Worm (Caenorhabditis elegans): Measurements from ENCODE around the gene col-73.
A peak's percentile ranks its signal among the peaks of the same experiment; 100 is the strongest.
"Not testable (repeated sequence)": the region's sequence is repeated elsewhere in the genome, so short reads cannot be mapped to it uniquely, and the experiment has no call there.

col-73 gene

ce11 chrII:4873029-4873428 lies at the start of gene col-73:
Gene col-73 (minus strand): TSS chrII:4873129.
- TF ChIP-seq nhr-11 (tag; optimal IDR thresholded peaks at IDR 0.05) (no peak), C04F5.9 (tag; optimal IDR thresholded peaks at IDR 0.05) (no peak), blmp-1 (tag; optimal IDR thresholded peaks at IDR 0.05) (no peak)

- TF ChIP-seq elt-3 (tag; optimal IDR thresholded peaks at IDR 0.05) (peak in 1 of 6 experiments; percentile 11), egl-27 (tag; optimal IDR thresholded peaks at IDR 0.05) (no peak), egl-13 (tag; optimal IDR thresholded peaks at IDR 0.05) (no peak), zag-1 (tag; optimal IDR thresholded peaks at IDR 0.05) (no peak), elt-2 (tag; optimal IDR thresholded peaks at IDR 0.05) (peak; percentile 50), nhr-20 (tag; optimal IDR thresholded peaks at IDR 0.05) (no peak)
These were observed 47.7 kb upstream of the col-73 start for ce11 chrII:4920608-4921007.

DNA sequence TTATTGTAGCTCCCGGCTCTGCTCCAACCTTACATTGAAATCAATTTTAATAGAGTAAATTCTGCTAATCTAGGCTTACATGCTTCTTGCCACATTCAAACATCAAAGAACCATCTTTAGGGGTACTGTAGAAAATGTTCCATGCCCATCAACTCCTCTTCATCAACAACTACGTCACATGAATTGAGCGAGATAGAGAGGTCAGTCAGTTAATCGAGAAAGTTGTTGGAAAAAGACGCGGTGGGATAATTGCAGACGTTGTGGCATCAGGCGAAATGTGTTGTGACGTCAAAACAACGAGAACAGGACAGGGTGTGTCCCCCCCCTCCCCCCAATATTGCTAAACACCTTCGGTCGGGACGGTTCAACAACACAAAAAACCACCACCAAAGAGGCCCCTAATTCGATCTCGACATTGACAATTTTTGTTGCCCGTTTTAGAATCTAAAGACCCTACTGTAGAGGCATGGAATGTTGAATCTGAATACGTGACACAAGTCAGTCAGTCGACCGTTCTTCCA lies 45.6 kb upstream of the col-73 start:
- TF ChIP-seq lin-35 (GFP tag; optimal IDR thresholded peaks at IDR 0.05), result peak in 1 of 2 experiments; percentile 15
- TF ChIP-seq efl-1 (optimal IDR thresholded peaks at IDR 0.05), result no peak
- peak in 1 of 2 experiments; percentile 81 for TF ChIP-seq efl-1 (GFP tag; optimal IDR thresholded peaks at IDR 0.05 in 1 of 2)
- TF ChIP-seq grh-1 (GFP tag; IDR thresholded peaks at IDR 0.05), result peak; percentile 40
- peak; percentile 47 for TF ChIP-seq lin-14 (GFP tag; optimal IDR thresholded peaks at IDR 0.05)
- peak; percentile 10 for TF ChIP-seq tbx-2 (tag; optimal IDR thresholded peaks at IDR 0.05)
- TF ChIP-seq snpc-4 (tag; optimal IDR thresholded peaks at IDR 0.05), result no peak
- peak; percentile 11 for TF ChIP-seq unc-130 (tag; optimal IDR thresholded peaks at IDR 0.05)
- peak; percentile 93 for TF ChIP-seq nhr-85 (tag)
- TF ChIP-seq pag-3 (tag; optimal IDR thresholded peaks at IDR 0.05; ENCODE audit: borderline replicate concordance, insufficient read depth), result no peak
- no peak for TF ChIP-seq dpl-1 (GFP tag; optimal IDR thresholded peaks at IDR 0.05)
- TF ChIP-seq lir-3 (tag; optimal IDR thresholded peaks at IDR 0.05; ENCODE audit: poor library complexity), result no peak
- no peak for TF ChIP-seq sox-4 (tag; optimal IDR thresholded peaks at IDR 0.05)
- no peak for TF ChIP-seq mab-9 (GFP tag; IDR thresholded peaks at IDR 0.05)
- TF ChIP-seq ceh-82 (tag; optimal IDR thresholded peaks at IDR 0.05), result no peak
- TF ChIP-seq ama-1 (optimal IDR thresholded peaks at IDR 0.05), result no peak
- peak in 1 of 6 experiments; percentile 26 for TF ChIP-seq elt-3 (tag; optimal IDR thresholded peaks at IDR 0.05)
- TF ChIP-seq mep-1 (tag; optimal IDR thresholded peaks at IDR 0.05), result no peak
- TF ChIP-seq aly-2 (tag; optimal IDR thresholded peaks at IDR 0.05), result no peak
- no peak for TF ChIP-seq ceh-88 (GFP tag; IDR thresholded peaks at IDR 0.05)
- peak; percentile 52 for TF ChIP-seq blmp-1 (tag; optimal IDR thresholded peaks at IDR 0.05)
- peak; percentile 22 for TF ChIP-seq nhr-20 (tag; optimal IDR thresholded peaks at IDR 0.05)

ce11 chrII:4916462-4916861 lies 43.5 kb upstream of the col-73 start, which contains the start of gene msp-31:
Gene msp-31 (minus strand): TSS chrII:4916562.
- not testable (repeated sequence) for TF ChIP-seq alr-1 (tag; optimal IDR thresholded peaks at IDR 0.05; ENCODE audit: borderline replicate concordance); skn-1 (tag; optimal IDR thresholded peaks at IDR 0.05); sox-4 (tag; optimal IDR thresholded peaks at IDR 0.05)

ce11 chrII:4915572-4915971 lies 42.6 kb upstream of the col-73 start:
- TF ChIP-seq nhr-85 (tag) (peak; percentile 71), snu-23 (GFP tag; optimal IDR thresholded peaks at IDR 0.05) (no peak), sptf-1 (tag; optimal IDR thresholded peaks at IDR 0.05) (no peak), ztf-11 (tag; optimal IDR thresholded peaks at IDR 0.05) (no peak), efl-1 (optimal IDR thresholded peaks at IDR 0.05) (no peak), efl-1 (GFP tag; optimal IDR thresholded peaks at IDR 0.05 in 1 of 2) (peak in 1 of 2 experiments; percentile 63)
